Worm (Caenorhabditis elegans) whole organism, young adult: ENCODE data around the gene cyp-35A5.

ENCODE experiments used
- K12H6.12 ChIP-seq: fragments of 200-800 bp; sonication (Bioruptor generic); optimal IDR thresholded peaks from 2 replicates; lab custom pipeline; 2018; ENCODE audit warnings: mild to moderate bottlenecking, missing genetic modification characterization, missing compliant biosample characterization
- lin-40 ChIP-seq: sonication (generic microtip); optimal IDR thresholded peaks from 2 replicates; lab custom pipeline; 2016; ENCODE audit warnings: missing genetic modification characterization, mild to moderate bottlenecking, missing compliant biosample characterization, missing genotype, missing genetic modification reagents
- mxl-1 ChIP-seq: sonication (generic microtip); optimal IDR thresholded peaks from 2 replicates; lab custom pipeline; 2016; ENCODE audit warnings: missing genetic modification characterization, missing compliant biosample characterization
- pbrm-1 ChIP-seq: fragments of 200-800 bp; sonication (Bioruptor generic); IDR thresholded peaks from 2 replicates; pipeline ENCODE4 v1.3.6; 2022; ENCODE audit warnings: missing genetic modification reagents, missing genetic modification characterization, missing compliant biosample characterization

- TF ChIP-seq K12H6.12 (tag; lab: Kevin White, UChicago), result no peak
- TF ChIP-seq mxl-1, result no peak
- no peak for TF ChIP-seq pbrm-1 (GFP tag; lab: Robert Waterston, UW)
- TF ChIP-seq lin-40 (tag; lab: Kevin White, UChicago), result no peak
Observed at ce11 chrV:3902458-3903157, 33.5 kb upstream of the cyp-35A5 start, which contains the start of the genes str-229 and srh-190.
